Worm (Caenorhabditis elegans) whole organism, late embryonic: ENCODE measurements around the gene T28A11.4.

Source experiments
- ceh-19 ChIP-seq: fragments of 200-800 bp; sonication (Bioruptor generic); optimal IDR thresholded peaks from 2 replicates; lab custom pipeline; 2018; ENCODE audit warnings: mild to moderate bottlenecking, missing genetic modification characterization, missing compliant biosample characterization
- hlh-13 ChIP-seq: fragments of 200-800 bp; sonication (Bioruptor generic); optimal IDR thresholded peaks from 2 replicates; lab custom pipeline; 2018; ENCODE audit warnings: mild to moderate bottlenecking, missing genetic modification characterization, missing compliant biosample characterization
- tbx-2 ChIP-seq: sonication (generic microtip); optimal IDR thresholded peaks from 2 replicates; lab custom pipeline; 2016; ENCODE audit warnings: missing genetic modification characterization, missing compliant biosample characterization
- unc-86 ChIP-seq: sonication (generic microtip); optimal IDR thresholded peaks from 2 replicates; lab custom pipeline; 2016; ENCODE audit warnings: missing genetic modification characterization, missing compliant biosample characterization

DNA sequence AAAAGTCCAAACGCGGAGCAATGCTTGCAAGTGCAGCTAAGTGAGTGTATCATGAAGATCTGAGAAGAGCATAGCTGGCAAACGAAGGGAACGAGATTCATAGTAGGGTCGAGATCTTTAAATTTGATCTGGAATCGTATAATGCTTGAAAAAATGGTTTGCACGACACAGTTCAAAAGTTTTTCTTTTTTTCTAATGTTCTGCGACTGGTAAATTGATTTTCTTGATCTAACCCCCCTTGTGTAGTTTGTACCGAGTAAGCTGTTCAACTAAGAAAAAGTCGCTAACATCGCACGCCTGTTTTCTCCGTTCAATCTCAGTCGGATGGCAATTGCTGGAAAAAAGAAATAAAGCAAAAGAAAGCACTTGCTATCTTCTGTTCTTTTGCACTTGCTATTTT lies 46.6 kb downstream of the T28A11.4 start, which contains the start of gene C17B7.14:
- no peak for TF ChIP-seq hlh-13
- no peak for TF ChIP-seq tbx-2 (tag; lab: Kevin White, UChicago)
- no peak for TF ChIP-seq unc-86 (tag; lab: Kevin White, UChicago)
- TF ChIP-seq ceh-19 (GFP tag; lab: Kevin White, UChicago): no peak
